Fruit fly (Drosophila melanogaster) whole organism, wandering third instar larva: ENCODE measurements around the gene nullo.

ENCODE experiments used
- Abd-B ChIP-seq: fragments of >200 bp; optimal IDR thresholded peaks from 2 replicates; lab custom pipeline; 2017; ENCODE audit warnings: missing biosample characterization, missing genetic modification characterization
- CG32264 ChIP-seq: fragments of 200-800 bp; sonication (Bioruptor generic); optimal IDR thresholded peaks from 2 replicates; lab custom pipeline; 2016; ENCODE audit warnings: missing biosample characterization, missing genetic modification characterization
- CG9705 ChIP-seq: fragments of 200-800 bp; sonication (Bioruptor generic); optimal IDR thresholded peaks from 2 replicates; lab custom pipeline; 2018; ENCODE audit warnings: missing biosample characterization, mild to moderate bottlenecking, missing genetic modification characterization
- CrebA ChIP-seq: fragments of 200-800 bp; sonication (Bioruptor generic); optimal IDR thresholded peaks from 2 replicates; lab custom pipeline; 2016; ENCODE audit warnings: missing biosample characterization, mild to moderate bottlenecking, missing genetic modification characterization, borderline replicate concordance
- Dfd ChIP-seq: fragments of >200 bp; optimal IDR thresholded peaks from 2 replicates; lab custom pipeline; 2017; ENCODE audit warnings: missing biosample characterization, missing genetic modification characterization
- Dif ChIP-seq: fragments of 200-275, 200-300 bp; sonication (Bioruptor generic); optimal IDR thresholded peaks from 2 replicates; lab custom pipeline; 2018; ENCODE audit warnings: missing biosample characterization, missing genetic modification characterization; ENCODE audit not compliant: partially characterized antibody
- GATAd ChIP-seq: sonication (Bioruptor generic); optimal IDR thresholded peaks from 2 replicates; lab custom pipeline; 2016; ENCODE audit warnings: missing biosample characterization, missing genetic modification characterization
- HLH106 ChIP-seq: fragments of 200-800 bp; optimal IDR thresholded peaks from 3 replicates; lab custom pipeline; 2019; ENCODE audit warnings: missing biosample characterization, mild to moderate bottlenecking, missing genetic modification characterization, moderate library complexity
- Hnf4 ChIP-seq: fragments of 200-800 bp; sonication (Bioruptor generic); optimal IDR thresholded peaks from 2 replicates; lab custom pipeline; 2016; ENCODE audit warnings: missing biosample characterization, mild to moderate bottlenecking, missing genetic modification characterization
- Hr78 ChIP-seq: fragments of >200 bp; optimal IDR thresholded peaks from 2 replicates; lab custom pipeline; 2017; ENCODE audit warnings: missing biosample characterization, missing genetic modification characterization
- Hr83 ChIP-seq: fragments of 200-300 bp; sonication (Bioruptor generic); optimal IDR thresholded peaks from 2 replicates; lab custom pipeline; 2016; ENCODE audit warnings: missing biosample characterization, mild to moderate bottlenecking, missing genetic modification characterization, moderate library complexity; ENCODE audit not compliant: poor library complexity, severe bottlenecking
- Jra ChIP-seq: sonication (Bioruptor generic); optimal IDR thresholded peaks from 2 replicates; lab custom pipeline; 2016; ENCODE audit warnings: missing biosample characterization, missing genetic modification characterization
- Mio ChIP-seq: sonication (Bioruptor generic); optimal IDR thresholded peaks from 2 replicates; lab custom pipeline; 2016; ENCODE audit warnings: missing biosample characterization, missing genetic modification characterization
- Myc ChIP-seq: fragments of >200 bp; optimal IDR thresholded peaks from 2 replicates; lab custom pipeline; 2017
- N ChIP-seq: fragments of >200 bp; optimal IDR thresholded peaks from 2 replicates; lab custom pipeline; 2018; ENCODE audit warnings: missing biosample characterization, missing external identifiers, missing genetic modification characterization
- OdsH ChIP-seq: fragments of 200-800 bp; sonication (Bioruptor generic); optimal IDR thresholded peaks from 2 replicates; lab custom pipeline; 2016; ENCODE audit warnings: missing biosample characterization, mild to moderate bottlenecking, missing genetic modification characterization
- Rel ChIP-seq, 2 experiments: fragments of 200-800 bp; sonication (Bioruptor generic) in 1 of 2; optimal IDR thresholded peaks; 2 replicates in 1 of 2; 3 replicates in 1 of 2; lab custom pipeline; 2016 to 2019; ENCODE audit warnings: mild to moderate bottlenecking in 2 of 2, missing biosample characterization in 2 of 2, missing genetic modification characterization in 2 of 2, moderate library complexity in 1 of 2
- Sp1 ChIP-seq: fragments of 200-800 bp; sonication (Bioruptor generic); optimal IDR thresholded peaks from 3 replicates; lab custom pipeline; 2019; ENCODE audit warnings: missing biosample characterization, mild to moderate bottlenecking, missing genetic modification characterization, moderate library complexity
- Vsx2 ChIP-seq: fragments of 200-300, 225-300 bp; sonication (Bioruptor generic); optimal IDR thresholded peaks from 2 replicates; lab custom pipeline; 2018; ENCODE audit warnings: missing biosample characterization, missing genetic modification characterization; ENCODE audit not compliant: partially characterized antibody
- br ChIP-seq: fragments of 200-800 bp; sonication (Bioruptor generic); optimal IDR thresholded peaks from 2 replicates; lab custom pipeline; 2016; ENCODE audit warnings: missing biosample characterization, missing genetic modification characterization
- brk ChIP-seq: fragments of 200-800 bp; sonication (Bioruptor generic); optimal IDR thresholded peaks from 2 replicates; lab custom pipeline; 2016; ENCODE audit warnings: missing biosample characterization, mild to moderate bottlenecking, missing genetic modification characterization
- dl ChIP-seq, 2 experiments: fragments of 175-275, 200-275 bp in 1 of 2; fragments of 200-275 bp in 1 of 2; sonication (Bioruptor generic); optimal IDR thresholded peaks; lab custom pipeline; 2018; ENCODE audit warnings: mild to moderate bottlenecking in 2 of 2, missing biosample characterization in 2 of 2, missing genetic modification characterization in 2 of 2, moderate library complexity in 2 of 2; ENCODE audit not compliant: partially characterized antibody in 2 of 2, insufficient read depth in 1 of 2
- dmrt93B ChIP-seq: fragments of 200-800 bp; sonication (Bioruptor generic); optimal IDR thresholded peaks from 2 replicates; lab custom pipeline; 2018; ENCODE audit warnings: missing biosample characterization, mild to moderate bottlenecking, missing genetic modification characterization
- dsf ChIP-seq: sonication (Bioruptor generic); optimal IDR thresholded peaks from 2 replicates; lab custom pipeline; 2016; ENCODE audit warnings: missing biosample characterization, missing genetic modification characterization, borderline replicate concordance
- ey ChIP-seq: fragments of 200-800 bp; sonication (Bioruptor generic); optimal IDR thresholded peaks from 2 replicates; lab custom pipeline; 2016; ENCODE audit warnings: missing biosample characterization, missing genetic modification characterization
- foxo ChIP-seq, 2 experiments: fragments of 200-800 bp; sonication (Bioruptor generic); optimal IDR thresholded peaks; 2 replicates in 1 of 2; 3 replicates in 1 of 2; lab custom pipeline; 2016 to 2017; ENCODE audit warnings: missing biosample characterization in 2 of 2, missing genetic modification characterization in 2 of 2
- fru ChIP-seq: fragments of 200-800 bp; sonication (Bioruptor generic); optimal IDR thresholded peaks from 3 replicates; lab custom pipeline; 2016; ENCODE audit warnings: missing biosample characterization, mild to moderate bottlenecking, missing genetic modification characterization
- h ChIP-seq: fragments of 200-800 bp; sonication (Bioruptor generic); optimal IDR thresholded peaks from 3 replicates; lab custom pipeline; 2016; ENCODE audit warnings: missing biosample characterization, mild to moderate bottlenecking, missing genetic modification characterization
- jim ChIP-seq: fragments of 175-275, 200-325 bp; sonication (Bioruptor generic); optimal IDR thresholded peaks from 2 replicates; lab custom pipeline; 2016; ENCODE audit warnings: missing biosample characterization, mild to moderate bottlenecking, missing genetic modification characterization
- lola ChIP-seq: fragments of >200 bp; optimal IDR thresholded peaks from 2 replicates; lab custom pipeline; 2017; ENCODE audit warnings: missing biosample characterization, missing genetic modification characterization
- pan ChIP-seq: fragments of >200 bp; optimal IDR thresholded peaks from 2 replicates; lab custom pipeline; 2017
- psq ChIP-seq: fragments of 200-800 bp; sonication (Bioruptor generic); optimal IDR thresholded peaks from 3 replicates; lab custom pipeline; 2017; ENCODE audit warnings: missing biosample characterization, mild to moderate bottlenecking, missing genetic modification characterization, moderate library complexity
- rgr ChIP-seq: fragments of 200-800 bp; sonication (Bioruptor generic); optimal IDR thresholded peaks from 3 replicates; lab custom pipeline; 2016; ENCODE audit warnings: missing biosample characterization, mild to moderate bottlenecking, missing genetic modification characterization
- sage ChIP-seq: fragments of 200-800 bp; sonication (Bioruptor generic); optimal IDR thresholded peaks from 2 replicates; lab custom pipeline; 2016; ENCODE audit warnings: missing biosample characterization, mild to moderate bottlenecking, missing genetic modification characterization
- sv ChIP-seq: fragments of 200-800 bp; sonication (Bioruptor generic); optimal IDR thresholded peaks from 3 replicates; lab custom pipeline; 2016; ENCODE audit warnings: missing biosample characterization, missing genetic modification characterization
- tai ChIP-seq: sonication (Bioruptor generic); optimal IDR thresholded peaks from 2 replicates; lab custom pipeline; 2016; ENCODE audit warnings: missing biosample characterization, missing genetic modification characterization
- usp ChIP-seq: fragments of >200 bp; optimal IDR thresholded peaks from 2 replicates; lab custom pipeline; 2017; ENCODE audit warnings: missing biosample characterization, missing genetic modification characterization
- woc ChIP-seq: sonication (Bioruptor generic); optimal IDR thresholded peaks from 2 replicates; lab custom pipeline; 2016; ENCODE audit warnings: missing biosample characterization, mild to moderate bottlenecking, missing genetic modification characterization

nullo gene

dm6 chrX:7013320-7014214 lies 35.7 kb upstream of the nullo start, which contains the start of the genes CG3032 and CG4593:
TSS of gene CG3032 (minus strand) at chrX:7013881.
TSS of gene CG4593 (plus strand) at chrX:7013887.
- no peak for TF ChIP-seq Vsx2 (GFP tag; lab: Kevin White, UChicago)
- peak; percentile 49 for TF ChIP-seq brk (GFP tag; lab: Kevin White, UChicago)
- TF ChIP-seq Hr78 (GFP tag; lab: Kevin White, UChicago), result no peak
- TF ChIP-seq Abd-B, result no peak
- TF ChIP-seq rgr (GFP tag; lab: Kevin White, UChicago), result peak; percentile 91
- TF ChIP-seq CG9705 (GFP tag; lab: Kevin White, UChicago), result peak; percentile 7
- TF ChIP-seq HLH106 (tag; lab: Kevin White, UChicago), result peak; percentile 87
- TF ChIP-seq psq, result peak; percentile 73
- peak; percentile 85 for TF ChIP-seq ey
- peak; percentile 77 for TF ChIP-seq OdsH (GFP tag; lab: Kevin White, UChicago)
- peak; percentile 85 for TF ChIP-seq h (GFP tag; lab: Kevin White, UChicago)
- TF ChIP-seq CG32264 (GFP tag; lab: Kevin White, UChicago), result peak; percentile 59
- no peak for TF ChIP-seq GATAd (GFP tag; lab: Kevin White, UChicago)
- peak; percentile 60 for TF ChIP-seq Jra (GFP tag; lab: Kevin White, UChicago)
- peak; percentile 82 for TF ChIP-seq fru (GFP tag; lab: Kevin White, UChicago)
- peak; percentile 70 for TF ChIP-seq sv (GFP tag; lab: Kevin White, UChicago)
- peak; percentile 77 for TF ChIP-seq Sp1 (GFP tag; lab: Kevin White, UChicago)
- TF ChIP-seq Hnf4 (GFP tag; lab: Kevin White, UChicago), result peak; percentile 87
- TF ChIP-seq CrebA (GFP tag; lab: Kevin White, UChicago), result no peak
- peak; percentile 56 for TF ChIP-seq Mio (GFP tag; lab: Kevin White, UChicago)
- peak; percentile 56 for TF ChIP-seq Hr83 (GFP tag; lab: Kevin White, UChicago)
- TF ChIP-seq woc (GFP tag; lab: Kevin White, UChicago), result peak; percentile 83
- no peak for TF ChIP-seq Dfd (GFP tag; lab: Kevin White, UChicago)
- peak; percentile 50 for TF ChIP-seq dsf (GFP tag; lab: Kevin White, UChicago)
- peak; percentile 6 to 88 for TF ChIP-seq foxo (GFP tag; optimal IDR thresholded peaks at IDR 0.05; lab: Kevin White, UChicago)
- TF ChIP-seq Rel (GFP tag; optimal IDR thresholded peaks at IDR 0.05; lab: Kevin White, UChicago), result no peak
- TF ChIP-seq Rel (tag; optimal IDR thresholded peaks at IDR 0.05; lab: Kevin White, UChicago), result peak; percentile 34
- TF ChIP-seq Dif (GFP tag; lab: Kevin White, UChicago), result no peak
- peak; percentile 78 for TF ChIP-seq dmrt93B (GFP tag; lab: Kevin White, UChicago)
- TF ChIP-seq tai (GFP tag; lab: Kevin White, UChicago), result peak; percentile 76
- no peak for TF ChIP-seq dl (GFP tag; optimal IDR thresholded peaks at IDR 0.05; lab: Kevin White, UChicago; ENCODE audit: insufficient read depth in 1 of 2, partially characterized antibody in 2 of 2)
- no peak for TF ChIP-seq pan (lab: Kevin White, UChicago)
- peak; percentile 81 for TF ChIP-seq sage (GFP tag; lab: Kevin White, UChicago)
- no peak for TF ChIP-seq usp (GFP tag; lab: Kevin White, UChicago)
- peak; percentile 71 for TF ChIP-seq br (GFP tag; lab: Kevin White, UChicago)
- no peak for TF ChIP-seq jim
- no peak for TF ChIP-seq lola (GFP tag; lab: Kevin White, UChicago)
- no peak for TF ChIP-seq N (GFP tag; lab: Kevin White, UChicago)
- TF ChIP-seq Myc (lab: Kevin White, UChicago), result no peak
